Worm (Caenorhabditis elegans) whole organism, L4/young adult: Measurements from ENCODE around the gene F19B2.6.

Experiments used
- W03F9.2 ChIP-seq: fragments of 150-350 bp; optimal IDR thresholded peaks from 2 replicates; lab custom pipeline; 2014; ENCODE audit warnings: missing biosample characterization, missing genetic modification characterization
- him-1 ChIP-seq: sonication (generic microtip); optimal IDR thresholded peaks from 2 replicates; lab custom pipeline; 2016; ENCODE audit warnings: missing genotype, missing genetic modification reagents, missing genetic modification characterization, missing compliant biosample characterization

DNA sequence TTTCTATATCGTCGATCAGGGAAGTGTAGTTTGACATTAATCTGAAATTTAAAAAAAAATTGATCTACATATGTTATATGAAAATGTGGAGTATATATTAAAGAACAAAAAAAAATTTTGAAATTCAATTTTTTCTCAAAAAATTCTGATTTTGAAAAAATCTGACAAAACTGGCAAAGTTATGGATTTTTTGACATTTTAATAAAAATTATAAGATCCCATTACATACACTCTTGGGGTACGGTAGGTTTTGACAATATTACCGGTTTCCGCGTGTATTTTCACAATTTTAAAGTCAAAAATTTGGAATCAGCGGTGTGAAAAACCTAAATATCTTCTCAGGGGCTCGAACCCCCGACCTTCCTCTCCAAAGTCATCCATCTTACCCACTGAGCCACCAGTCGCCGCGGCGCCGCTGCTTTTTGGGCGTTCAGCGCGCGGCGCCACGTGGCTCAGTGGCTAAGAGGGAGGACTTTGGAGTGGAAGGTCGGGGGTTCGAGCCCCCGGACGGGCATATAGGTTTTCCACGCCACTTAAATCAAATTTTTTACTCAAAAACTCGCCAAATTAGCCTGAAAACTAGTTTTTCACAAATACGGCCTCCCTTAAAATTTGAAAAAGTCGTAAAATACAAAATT is 19.8 kb upstream of the F19B2.6 start, which contains the start of gene Y113G7A.14:
- no peak for TF ChIP-seq W03F9.2 (tag; lab: Kevin White, UChicago)
- no peak for TF ChIP-seq him-1 (tag; lab: Kevin White, UChicago)
